Fruit fly (Drosophila melanogaster) Kc167 (cell line): Measurements from ENCODE around the gene Hsp27.

Experiments used
- Myc ChIP-seq: fragments of >200 bp; optimal IDR thresholded peaks from 2 replicates; lab custom pipeline; 2017; ENCODE audit warnings: missing external identifiers
- Sin3A ChIP-seq: fragments of >200 bp; optimal IDR thresholded peaks from 2 replicates; lab custom pipeline; 2018; ENCODE audit warnings: missing external identifiers
- h ChIP-seq: fragments of >200 bp; optimal IDR thresholded peaks from 3 replicates; lab custom pipeline; 2018; ENCODE audit warnings: missing external identifiers
- insv ChIP-seq: fragments of >200 bp; optimal IDR thresholded peaks from 3 replicates; lab custom pipeline; 2018; ENCODE audit warnings: missing external identifiers
- psq ChIP-seq: fragments of >200 bp; optimal IDR thresholded peaks from 2 replicates; lab custom pipeline; 2017; ENCODE audit warnings: missing external identifiers
- ttk ChIP-seq: sonication (Bioruptor generic); optimal IDR thresholded peaks from 2 replicates; lab custom pipeline; 2017; ENCODE audit warnings: missing external identifiers

dm6 chr3L:9372278-9372975, 11.4 kb upstream of the Hsp27 start, which contains the start of the genes Hsp67Bc, CG4456 and Hsp22:
- TF ChIP-seq insv (no peak), Myc (no peak), psq (lab: Kevin White, UChicago) (no peak), ttk (lab: Kevin White, UChicago) (no peak), h (no peak), Sin3A (lab: Kevin White, UChicago) (no peak)
